Fruit fly (Drosophila melanogaster): ENCODE measurements around the gene Rbcn-3A.

Rbcn-3A gene

dm6 chrX:6196339-6196738 is 58.9 kb downstream of the Rbcn-3A start, which contains the start of gene CG32750:
Gene CG32750, minus strand, starts transcription at chrX:6196439.
- TF ChIP-seq Mrtf (GFP tag; IDR thresholded peaks at IDR 0.05), result no peak
- no peak for TF ChIP-seq Asciz (GFP tag; optimal IDR thresholded peaks at IDR 0.05)
- no peak for TF ChIP-seq CG2875 (GFP tag; optimal IDR thresholded peaks at IDR 0.05)
- TF ChIP-seq exex (tag; optimal IDR thresholded peaks at IDR 0.05), result peak; percentile 16
- TF ChIP-seq cwo (GFP tag; optimal IDR thresholded peaks at IDR 0.05), result peak; percentile 22
- no peak for TF ChIP-seq Fer2 (tag; optimal IDR thresholded peaks at IDR 0.05)

DNA sequence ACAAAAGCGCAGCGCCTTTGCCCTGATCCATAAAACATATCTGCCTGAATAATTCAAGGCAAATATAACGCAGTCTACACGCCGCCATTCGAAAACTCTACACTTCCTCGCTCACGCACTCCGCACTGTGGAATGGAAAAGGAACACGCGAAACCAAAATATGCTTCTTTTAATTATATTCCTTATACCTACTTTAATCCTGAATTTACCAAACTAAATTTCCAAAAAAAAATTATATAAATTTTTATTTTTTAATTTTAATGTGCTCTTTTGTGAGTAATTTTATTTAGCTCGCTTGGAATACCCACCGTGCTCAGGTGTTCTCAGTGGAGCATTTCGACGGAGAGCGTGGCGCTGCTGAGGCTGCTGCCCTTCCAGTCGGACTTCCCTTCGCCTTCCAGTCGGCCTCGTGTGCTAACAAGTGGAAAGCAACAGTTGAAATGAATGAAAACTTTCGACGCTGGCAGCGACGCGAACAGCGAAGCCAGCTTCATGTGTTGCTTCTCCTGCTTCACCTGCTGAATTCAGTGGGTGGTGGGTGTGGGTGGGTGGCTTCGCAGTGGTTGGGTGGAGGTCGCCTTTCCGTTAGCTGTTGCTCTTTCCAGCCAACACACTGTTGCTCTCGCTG is 62.0 kb downstream of the Rbcn-3A start:
- peak; percentile 24 for TF ChIP-seq CG5180 (GFP tag; optimal IDR thresholded peaks at IDR 0.05)
- peak; percentile 50 for TF ChIP-seq Ravus (GFP tag; IDR thresholded peaks at IDR 0.05)
- TF ChIP-seq CG16815 (GFP tag; optimal IDR thresholded peaks at IDR 0.05), result peak; percentile 36
- TF ChIP-seq Dll (GFP tag; IDR thresholded peaks at IDR 0.05; ENCODE audit: partially characterized antibody), result no peak
- TF ChIP-seq CG17612 (GFP tag; IDR thresholded peaks at IDR 0.05), result peak; percentile 66
- no peak for TF ChIP-seq hkb (optimal IDR thresholded peaks at IDR 0.05)
- peak; percentile 92 for TF ChIP-seq hkb (GFP tag; IDR thresholded peaks at IDR 0.05)
- TF ChIP-seq ken (GFP tag; IDR thresholded peaks at IDR 0.05), result peak; percentile 81
- peak; percentile 67 for TF ChIP-seq ind (GFP tag; optimal IDR thresholded peaks at IDR 0.05)
- peak; percentile 91 for TF ChIP-seq Atf6 (GFP tag; IDR thresholded peaks at IDR 0.05)
- peak; percentile 72 for TF ChIP-seq phol (tag; optimal IDR thresholded peaks at IDR 0.05)
- TF ChIP-seq CG1024 (GFP tag; IDR thresholded peaks at IDR 0.05), result peak; percentile 67; the same call in 1 of the 2 replicates
- TF ChIP-seq nerfin-1 (tag; optimal IDR thresholded peaks at IDR 0.05), result no peak
- TF ChIP-seq CG1832 (GFP tag; optimal IDR thresholded peaks at IDR 0.05), result no peak
- peak; percentile 85 for TF ChIP-seq CG32767 (GFP tag; IDR thresholded peaks at IDR 0.05)
- peak; percentile 84 for TF ChIP-seq Fer3 (tag; optimal IDR thresholded peaks at IDR 0.05)
- no peak for TF ChIP-seq ERR (GFP tag; optimal IDR thresholded peaks at IDR 0.05)
- peak; percentile 57 for TF ChIP-seq CG10979 (tag; optimal IDR thresholded peaks at IDR 0.05)
- TF ChIP-seq CoRest (tag; optimal IDR thresholded peaks at IDR 0.05), result peak; percentile 82
- TF ChIP-seq jigr1 (GFP tag; IDR thresholded peaks at IDR 0.05), result peak; percentile 54; the same call in 2 of the 3 replicates
- TF ChIP-seq sisA (GFP tag; IDR thresholded peaks at IDR 0.05), result peak; percentile 64
- TF ChIP-seq CG1233 (GFP tag; optimal IDR thresholded peaks at IDR 0.05), result peak; percentile 60
- peak; percentile 83 for TF ChIP-seq bcd (GFP tag; optimal IDR thresholded peaks at IDR 0.05)
- peak; percentile 74 for TF ChIP-seq Asciz (GFP tag; optimal IDR thresholded peaks at IDR 0.05)
- peak; percentile 69; the same call in 1 of the 2 replicates for TF ChIP-seq dimm (GFP tag; IDR thresholded peaks at IDR 0.05)
- peak; percentile 84 for TF ChIP-seq CG17328 (GFP tag; IDR thresholded peaks at IDR 0.05)
- TF ChIP-seq Atf-2 (GFP tag; optimal IDR thresholded peaks at IDR 0.05), result no peak
- no peak for TF ChIP-seq CG7786 (GFP tag; optimal IDR thresholded peaks at IDR 0.05)
- peak; percentile 77 for TF ChIP-seq fd96Cb (tag; optimal IDR thresholded peaks at IDR 0.05)
- no peak for TF ChIP-seq eyg (GFP tag; optimal IDR thresholded peaks at IDR 0.05)
- TF ChIP-seq Oli (tag; optimal IDR thresholded peaks at IDR 0.05), result peak; percentile 82
- peak; percentile 75; the same call in 1 of the 2 replicates for TF ChIP-seq Rx (GFP tag; IDR thresholded peaks at IDR 0.05)
- no peak for TF ChIP-seq HLHmδ (GFP tag; optimal IDR thresholded peaks at IDR 0.05)
- TF ChIP-seq sug (tag; optimal IDR thresholded peaks at IDR 0.05), result peak; percentile 71
- TF ChIP-seq tll (GFP tag; optimal IDR thresholded peaks at IDR 0.05), result no peak
- TF ChIP-seq wor (GFP tag; IDR thresholded peaks at IDR 0.05), result peak; percentile 87
- peak; percentile 89 for TF ChIP-seq CG7372 (GFP tag; IDR thresholded peaks at IDR 0.05)
- no peak for TF ChIP-seq CG31365 (tag; optimal IDR thresholded peaks at IDR 0.05)
- no peak for TF ChIP-seq CG2199 (GFP tag; IDR thresholded peaks at IDR 0.05)
- peak; percentile 36 to 89 for TF ChIP-seq Hr51 (GFP tag; optimal IDR thresholded peaks at IDR 0.05)
- TF ChIP-seq ATbp (GFP tag; optimal IDR thresholded peaks at IDR 0.05), result peak; percentile 79
- TF ChIP-seq zf30C (GFP tag; optimal IDR thresholded peaks at IDR 0.05), result no peak
